Worm (Caenorhabditis elegans): ENCODE results near the gene fbxc-12.

- no peak for TF ChIP-seq hmbx-1 (tag; optimal IDR thresholded peaks at IDR 0.05)
- TF ChIP-seq ama-1 (optimal IDR thresholded peaks at IDR 0.05) = no peak
- no peak for TF ChIP-seq pes-1 (GFP tag; IDR thresholded peaks at IDR 0.05)
- TF ChIP-seq F13C5.2 (tag; optimal IDR thresholded peaks at IDR 0.05) = no peak
- TF ChIP-seq flt-1 (GFP tag; IDR thresholded peaks at IDR 0.05) = no peak
- no peak for TF ChIP-seq tra-4 (tag; optimal IDR thresholded peaks at IDR 0.05)
- TF ChIP-seq ceh-13 (GFP tag; optimal IDR thresholded peaks at IDR 0.05) = no peak
- no peak for TF ChIP-seq tbx-11 (GFP tag; IDR thresholded peaks at IDR 0.05)
- no peak for TF ChIP-seq tbx-37 (GFP tag; conservative IDR thresholded peaks at IDR 0.05)
- no peak for TF ChIP-seq scrt-1 (GFP tag; IDR thresholded peaks at IDR 0.05)
- TF ChIP-seq ceh-36 (tag; optimal IDR thresholded peaks at IDR 0.05) = no peak
- TF ChIP-seq hnd-1 (tag; optimal IDR thresholded peaks at IDR 0.05) = no peak
- TF ChIP-seq sea-1 (GFP tag; conservative IDR thresholded peaks at IDR 0.05) = no peak
- no peak for TF ChIP-seq ets-7 (tag; optimal IDR thresholded peaks at IDR 0.05)
Observed at ce11 chrIV:917640-918039, 12.6 kb downstream of the fbxc-12 start.
